Worm (Caenorhabditis elegans) whole organism, L4 larva: ENCODE results near the gene K05F6.12.

Experiments used
- attf-4 ChIP-seq: sonication (generic microtip); optimal IDR thresholded peaks from 3 replicates; lab custom pipeline; 2017; ENCODE audit warnings: missing biosample characterization, missing genetic modification characterization
- ceh-62 ChIP-seq: sonication (generic microtip); optimal IDR thresholded peaks from 2 replicates; lab custom pipeline; 2017; ENCODE audit warnings: missing biosample characterization, missing genetic modification characterization
- dpl-1 ChIP-seq: fragments of 150-350 bp; optimal IDR thresholded peaks from 2 replicates; lab custom pipeline; 2014; ENCODE audit warnings: missing biosample characterization, missing genetic modification reagents, missing genetic modification characterization
- dve-1 ChIP-seq: sonication (generic microtip); optimal IDR thresholded peaks from 2 replicates; lab custom pipeline; 2017; ENCODE audit warnings: antibody characterized with exemption, mild to moderate bottlenecking, missing genetic modification characterization, missing compliant biosample characterization; ENCODE audit not compliant: insufficient read depth
- hmg-1.1 ChIP-seq: fragments of 200-800 bp; sonication (Bioruptor generic); IDR thresholded peaks from 2 replicates; pipeline ENCODE4 v1.3.6; 2022; ENCODE audit warnings: missing genetic modification reagents, missing genetic modification characterization, missing compliant biosample characterization
- lin-29 ChIP-seq: fragments of 200-800 bp; sonication (Bioruptor generic); IDR thresholded peaks from 2 replicates; pipeline ENCODE4 v1.3.6; 2022; ENCODE audit warnings: missing genetic modification reagents, missing genetic modification characterization, missing compliant biosample characterization
- lsy-2 ChIP-seq, 2 experiments: fragments of 150-350 bp in 1 of 2; sonication (generic microtip) in 1 of 2; optimal IDR thresholded peaks; 2 replicates each; lab custom pipeline; 2014 to 2017; ENCODE audit warnings: missing biosample characterization in 2 of 2, missing genetic modification characterization in 2 of 2
- mdt-29 ChIP-seq: fragments of 200-800 bp; sonication (Bioruptor generic); IDR thresholded peaks from 2 replicates; pipeline ENCODE4 v1.3.6; 2022; ENCODE audit warnings: missing genetic modification reagents, missing genetic modification characterization, missing compliant biosample characterization
- nhr-25 ChIP-seq: sonication (generic microtip); optimal IDR thresholded peaks from 2 replicates; lab custom pipeline; 2017; ENCODE audit warnings: missing genetic modification characterization, mild to moderate bottlenecking, missing compliant biosample characterization, antibody characterized with exemption, moderate library complexity, borderline replicate concordance; ENCODE audit not compliant: insufficient read depth
- nhr-76 ChIP-seq: fragments of 150-350 bp; optimal IDR thresholded peaks from 2 replicates; lab custom pipeline; 2014; ENCODE audit warnings: missing biosample characterization, missing genetic modification characterization
- snpc-4 ChIP-seq: fragments of 150-350 bp; optimal IDR thresholded peaks from 2 replicates; lab custom pipeline; 2014; ENCODE audit warnings: missing biosample characterization, missing genetic modification characterization
- unc-39 ChIP-seq: sonication (generic microtip); optimal IDR thresholded peaks from 2 replicates; lab custom pipeline; 2017; ENCODE audit warnings: missing biosample characterization, missing genetic modification characterization
- unc-62 ChIP-seq, 3 experiments: fragments of 150-350 bp in 1 of 3; sonication (generic microtip); optimal IDR thresholded peaks in 2 of 3; peaks in 1 of 3; 1 replicate in 1 of 3; 2 replicates in 2 of 3; lab custom pipeline; 2014 to 2017; ENCODE audit warnings: missing biosample characterization in 3 of 3, missing genetic modification characterization in 3 of 3, missing genetic modification reagents in 3 of 3, missing genotype in 1 of 3
- zag-1 ChIP-seq: fragments of 150-350 bp; optimal IDR thresholded peaks from 2 replicates; lab custom pipeline; 2014; ENCODE audit warnings: missing biosample characterization, missing genetic modification characterization

ce11 chrII:1589845-1590244 lies 44.1 kb downstream of the K05F6.12 start, which contains the start of gene T07H3.7:
- TF ChIP-seq unc-62 (GFP tag; optimal IDR thresholded peaks at IDR 0.05 in 1 of 2; lab: Kevin White, UChicago) (no peak), unc-62 (tag; optimal IDR thresholded peaks at IDR 0.05; lab: Kevin White, UChicago) (no peak), zag-1 (tag; lab: Kevin White, UChicago) (no peak), hmg-1.1 (no peak), dpl-1 (GFP tag; lab: Kevin White, UChicago) (no peak), nhr-76 (tag; lab: Kevin White, UChicago) (no peak), mdt-29 (no peak), unc-39 (tag; lab: Kevin White, UChicago) (no peak), dve-1 (no peak), lin-29 (no peak), ceh-62 (tag; lab: Kevin White, UChicago) (no peak), attf-4 (tag; lab: Kevin White, UChicago) (no peak), lsy-2 (tag; optimal IDR thresholded peaks at IDR 0.05; lab: Kevin White, UChicago) (no peak), nhr-25 (tag; lab: Kevin White, UChicago) (no peak), snpc-4 (no peak)
